Fruit fly (Drosophila melanogaster) whole organism, embryonic: ENCODE data around the gene CG34265.

Source experiments
- Adf1 ChIP-seq: fragments of 200-800 bp; sonication (Bioruptor generic); IDR thresholded peaks from 2 replicates; pipeline ENCODE4 v1.3.6; 2022; ENCODE audit warnings: missing biosample characterization, missing genetic modification characterization
- Bgb ChIP-seq: fragments of 200-800 bp; sonication (Bioruptor generic); IDR thresholded peaks from 2 replicates; pipeline ENCODE4 v1.3.6; 2022; ENCODE audit warnings: missing biosample characterization, missing genetic modification characterization; ENCODE audit not compliant: partially characterized antibody
- BtbVII ChIP-seq: fragments of 200-800 bp; sonication (Bioruptor generic); optimal IDR thresholded peaks from 3 replicates; lab custom pipeline; 2017; ENCODE audit warnings: missing biosample characterization, mild to moderate bottlenecking, missing genetic modification characterization
- C15 ChIP-seq: fragments of 200-800 bp; sonication (Bioruptor generic); IDR thresholded peaks from 3 replicates; pipeline ENCODE4 v1.3.6; 2022; ENCODE audit warnings: missing biosample characterization, missing genetic modification characterization
- CG10565 ChIP-seq: fragments of 200-800 bp; sonication (Bioruptor generic); optimal IDR thresholded peaks from 3 replicates; lab custom pipeline; 2016; ENCODE audit warnings: missing biosample characterization, mild to moderate bottlenecking, missing genetic modification characterization
- CG11093 ChIP-seq: fragments of 200-800 bp; sonication (Bioruptor generic); IDR thresholded peaks from 3 replicates; pipeline ENCODE4 v1.3.6; 2022; ENCODE audit warnings: missing biosample characterization, missing genetic modification characterization
- CG12744 ChIP-seq: fragments of 200-800 bp; sonication (Bioruptor generic); optimal IDR thresholded peaks from 2 replicates; lab custom pipeline; 2016; ENCODE audit warnings: missing biosample characterization, missing genetic modification characterization
- CG15479 ChIP-seq: fragments of 200-800 bp; sonication (Bioruptor generic); optimal IDR thresholded peaks from 3 replicates; lab custom pipeline; 2019; ENCODE audit warnings: missing biosample characterization, mild to moderate bottlenecking, missing genetic modification characterization, moderate library complexity
- CG17385 ChIP-seq: fragments of 200-800 bp; sonication (Bioruptor generic); optimal IDR thresholded peaks from 3 replicates; lab custom pipeline; 2018; ENCODE audit warnings: missing biosample characterization, mild to moderate bottlenecking, missing genetic modification characterization
- CG18262 ChIP-seq: fragments of 200-800 bp; optimal IDR thresholded peaks from 3 replicates; lab custom pipeline; 2019; ENCODE audit warnings: missing biosample characterization, mild to moderate bottlenecking, missing genetic modification characterization, moderate library complexity
- CG2129 ChIP-seq: fragments of 200-800 bp; sonication (Bioruptor generic); IDR thresholded peaks from 2 replicates; pipeline ENCODE4 v1.3.6; 2022; ENCODE audit warnings: missing biosample characterization, missing genetic modification characterization; ENCODE audit not compliant: partially characterized antibody
- CG2678 ChIP-seq: fragments of 200-800 bp; sonication (Bioruptor generic); optimal IDR thresholded peaks from 3 replicates; lab custom pipeline; 2019; ENCODE audit warnings: missing biosample characterization, mild to moderate bottlenecking, missing genetic modification characterization, moderate library complexity
- CG2875 ChIP-seq: fragments of 200-800 bp; sonication (Bioruptor generic); optimal IDR thresholded peaks from 2 replicates; lab custom pipeline; 2017; ENCODE audit warnings: missing biosample characterization, mild to moderate bottlenecking, missing genetic modification characterization, missing genetic modification reagents
- CG31365 ChIP-seq: fragments of 200-800 bp; sonication (Bioruptor generic); optimal IDR thresholded peaks from 2 replicates; lab custom pipeline; 2018; ENCODE audit warnings: missing biosample characterization, mild to moderate bottlenecking, missing genetic modification characterization
- CG3838 ChIP-seq: fragments of 200-800 bp; sonication (Bioruptor generic); optimal IDR thresholded peaks from 3 replicates; lab custom pipeline; 2016; ENCODE audit warnings: missing biosample characterization, missing genetic modification characterization
- CG4328 ChIP-seq: fragments of 200-800 bp; sonication (Bioruptor generic); optimal IDR thresholded peaks from 3 replicates; lab custom pipeline; 2017; ENCODE audit warnings: missing biosample characterization, missing genetic modification reagents, missing genetic modification characterization
- CG4820 ChIP-seq: fragments of 200-800 bp; sonication (Bioruptor generic); optimal IDR thresholded peaks from 3 replicates; lab custom pipeline; 2016; ENCODE audit warnings: missing biosample characterization, missing genetic modification characterization
- CG6654 ChIP-seq: fragments of 200-800 bp; sonication (Bioruptor generic); optimal IDR thresholded peaks from 2 replicates; lab custom pipeline; 2017; ENCODE audit warnings: missing biosample characterization, mild to moderate bottlenecking, missing genetic modification characterization
- CG9437 ChIP-seq: fragments of 200-800 bp; sonication (Bioruptor generic); optimal IDR thresholded peaks from 2 replicates; lab custom pipeline; 2018; ENCODE audit warnings: missing biosample characterization, mild to moderate bottlenecking, missing genetic modification characterization
- Chrac-16 ChIP-seq: fragments of 200-800 bp; sonication (Bioruptor generic); optimal IDR thresholded peaks from 3 replicates; lab custom pipeline; 2016; ENCODE audit warnings: missing biosample characterization, missing genetic modification characterization
- Doc2 ChIP-seq: fragments of 200-800 bp; sonication (Bioruptor generic); IDR thresholded peaks from 2 replicates; pipeline ENCODE4 v1.3.6; 2022; ENCODE audit warnings: missing biosample characterization, missing genetic modification characterization
- Dp ChIP-seq: fragments of 200-800 bp; sonication (Bioruptor generic); optimal IDR thresholded peaks from 2 replicates; lab custom pipeline; 2018; ENCODE audit warnings: missing biosample characterization, mild to moderate bottlenecking, missing genetic modification characterization, moderate library complexity
- E2f2 ChIP-seq: fragments of 200-800 bp; sonication (Bioruptor generic); IDR thresholded peaks from 2 replicates; pipeline ENCODE4 v1.3.6; 2022; ENCODE audit warnings: missing biosample characterization, missing genetic modification characterization
- Fer3 ChIP-seq: fragments of 200-800 bp; sonication (Bioruptor generic); optimal IDR thresholded peaks from 2 replicates; lab custom pipeline; 2018; ENCODE audit warnings: missing biosample characterization, mild to moderate bottlenecking, missing genetic modification characterization, moderate library complexity
- Hand ChIP-seq: fragments of 200-800 bp; sonication (Bioruptor generic); optimal IDR thresholded peaks from 2 replicates; lab custom pipeline; 2017; ENCODE audit warnings: mild to moderate bottlenecking, missing biosample characterization, missing genetic modification reagents, missing genetic modification characterization
- MBD-R2 ChIP-seq: fragments of 200-800 bp; sonication (Bioruptor generic); IDR thresholded peaks from 2 replicates; pipeline ENCODE4 v1.3.6; 2022; ENCODE audit warnings: missing biosample characterization, missing genetic modification characterization
- Myb ChIP-seq: fragments of 200-800 bp; sonication (Bioruptor generic); optimal IDR thresholded peaks from 2 replicates; lab custom pipeline; 2016; ENCODE audit warnings: missing biosample characterization, missing genetic modification characterization
- Side ChIP-seq: fragments of 200-800 bp; sonication (Bioruptor generic); optimal IDR thresholded peaks from 2 replicates; lab custom pipeline; 2016; ENCODE audit warnings: missing biosample characterization, missing genetic modification characterization
- Ssrp ChIP-seq: fragments of 200-800 bp; sonication (Bioruptor generic); optimal IDR thresholded peaks from 2 replicates; lab custom pipeline; 2018; ENCODE audit warnings: missing biosample characterization, mild to moderate bottlenecking, missing genetic modification characterization, moderate library complexity
- Usf ChIP-seq: fragments of 200-800 bp; sonication (Bioruptor generic); optimal IDR thresholded peaks from 2 replicates; lab custom pipeline; 2017; ENCODE audit warnings: missing genotype, missing biosample characterization, missing genetic modification characterization
- al ChIP-seq: fragments of 200-800 bp; sonication (Bioruptor generic); IDR thresholded peaks from 2 replicates; pipeline ENCODE4 v1.3.6; 2022; ENCODE audit warnings: missing biosample characterization, missing genetic modification characterization
- cg ChIP-seq: fragments of 200-800 bp; sonication (Bioruptor generic); optimal IDR thresholded peaks from 3 replicates; lab custom pipeline; 2019; ENCODE audit warnings: missing biosample characterization, mild to moderate bottlenecking, missing genetic modification characterization, moderate library complexity
- croc ChIP-seq: fragments of 200-800 bp; sonication (Bioruptor generic); conservative IDR thresholded peaks from 3 replicates; pipeline ENCODE4 v1.3.6; 2022; ENCODE audit warnings: missing biosample characterization, missing genetic modification characterization
- da ChIP-seq: fragments of 200-800 bp; sonication (Bioruptor generic); optimal IDR thresholded peaks from 2 replicates; lab custom pipeline; 2016; ENCODE audit warnings: missing biosample characterization, missing genetic modification characterization
- dmrt99B ChIP-seq: fragments of 200-800 bp; sonication (Bioruptor generic); optimal IDR thresholded peaks from 2 replicates; lab custom pipeline; 2018; ENCODE audit warnings: missing biosample characterization, mild to moderate bottlenecking, missing genetic modification characterization, moderate library complexity
- eve ChIP-seq, 2 experiments: fragments of >200 bp; optimal IDR thresholded peaks; 2 replicates each; lab custom pipeline; 2017; ENCODE audit warnings: missing biosample characterization in 2 of 2, missing genetic modification characterization in 2 of 2
- gcm2 ChIP-seq: fragments of 200-800 bp; sonication (Bioruptor generic); optimal IDR thresholded peaks from 2 replicates; lab custom pipeline; 2016; ENCODE audit warnings: missing biosample characterization, missing genetic modification characterization
- hb ChIP-seq: fragments of 200-800 bp; sonication (Bioruptor generic); IDR thresholded peaks from 3 replicates; pipeline ENCODE4 v1.3.6; 2022; ENCODE audit warnings: missing biosample characterization, missing genetic modification characterization; ENCODE audit not compliant: partially characterized antibody
- jing ChIP-seq: fragments of 200-800 bp; sonication (Bioruptor generic); optimal IDR thresholded peaks from 2 replicates; lab custom pipeline; 2018; ENCODE audit warnings: missing biosample characterization, mild to moderate bottlenecking, missing genetic modification characterization
- kay ChIP-seq: fragments of 200-800 bp; sonication (Bioruptor generic); optimal IDR thresholded peaks from 2 replicates; lab custom pipeline; 2016; ENCODE audit warnings: missing biosample characterization, missing genetic modification characterization
- lab ChIP-seq: fragments of 200-800 bp; sonication (Bioruptor generic); optimal IDR thresholded peaks from 3 replicates; lab custom pipeline; 2017; ENCODE audit warnings: missing biosample characterization, missing genetic modification characterization, mild to moderate bottlenecking, moderate library complexity, missing genetic modification reagents
- mirr ChIP-seq: fragments of 200-800 bp; sonication (Bioruptor generic); optimal IDR thresholded peaks from 3 replicates; lab custom pipeline; 2018; ENCODE audit warnings: missing biosample characterization, mild to moderate bottlenecking, missing genetic modification characterization
- mld ChIP-seq: fragments of 200-800 bp; sonication (Bioruptor generic); IDR thresholded peaks from 3 replicates; pipeline ENCODE4 v1.3.6; 2022; ENCODE audit warnings: missing biosample characterization, missing genetic modification characterization; ENCODE audit not compliant: partially characterized antibody
- onecut ChIP-seq: fragments of 200-800 bp; sonication (Bioruptor generic); IDR thresholded peaks from 2 replicates; pipeline ENCODE4 v1.3.6; 2022; ENCODE audit warnings: missing biosample characterization, missing genetic modification characterization
- sens ChIP-seq: fragments of 200-800 bp; sonication (Bioruptor generic); peaks from one replicate; lab custom pipeline; 2016; ENCODE audit warnings: missing biosample characterization, missing genetic modification characterization
- slbo ChIP-seq: fragments of 200-800 bp; sonication (Bioruptor generic); IDR thresholded peaks from 2 replicates; pipeline ENCODE4 v1.3.6; 2022; ENCODE audit warnings: missing biosample characterization, missing genetic modification characterization
- sr ChIP-seq: fragments of 200-800 bp; sonication (Bioruptor generic); IDR thresholded peaks from 3 replicates; pipeline ENCODE4 v1.3.6; 2022; ENCODE audit warnings: missing biosample characterization, missing genetic modification characterization
- trem ChIP-seq: fragments of 200-800 bp; optimal IDR thresholded peaks from 3 replicates; lab custom pipeline; 2019; ENCODE audit warnings: missing biosample characterization, mild to moderate bottlenecking, missing genetic modification characterization, moderate library complexity
- ttk ChIP-seq: fragments of 200-800 bp; sonication (Bioruptor generic); IDR thresholded peaks from 2 replicates; pipeline ENCODE4 v2.1.2; 2022; ENCODE audit warnings: missing biosample characterization, missing genetic modification characterization
- usp ChIP-seq: fragments of >200 bp; optimal IDR thresholded peaks from 2 replicates; lab custom pipeline; 2017; ENCODE audit warnings: missing biosample characterization, missing genetic modification characterization
- wek ChIP-seq: fragments of 200-800 bp; sonication (Bioruptor generic); optimal IDR thresholded peaks from 3 replicates; lab custom pipeline; 2018; ENCODE audit warnings: missing biosample characterization, mild to moderate bottlenecking, missing genetic modification characterization, moderate library complexity

Gene CG34265

dm6 chr3L:3303087-3303526, 34.8 kb downstream of the CG34265 start, which contains the start of gene CG14968 (continued):
- peak; percentile 74 for TF ChIP-seq Doc2 (GFP tag; lab: Robert Waterston, UW)
- TF ChIP-seq mirr (GFP tag; lab: Kevin White, UChicago), result peak; percentile 9
- TF ChIP-seq CG3838 (GFP tag; lab: Kevin White, UChicago), result peak; percentile 66
- TF ChIP-seq Adf1 (GFP tag; lab: Robert Waterston, UW), result peak; percentile 84
- peak; percentile 93 for TF ChIP-seq MBD-R2 (GFP tag; lab: Robert Waterston, UW)
- TF ChIP-seq mld (GFP tag; lab: Robert Waterston, UW), result no peak
- peak; percentile 98 for TF ChIP-seq lab (GFP tag; lab: Kevin White, UChicago)
- peak; percentile 56 for TF ChIP-seq gcm2 (GFP tag; lab: Kevin White, UChicago)
- TF ChIP-seq CG11093, result peak; percentile 66; the same call in 2 of the 3 replicates
- TF ChIP-seq CG15479, result no peak
- peak; percentile 92 for TF ChIP-seq Ssrp
- TF ChIP-seq CG4328, result peak; percentile 57
- peak; percentile 76 for TF ChIP-seq E2f2 (GFP tag; lab: Robert Waterston, UW)
- TF ChIP-seq Usf (GFP tag; lab: Kevin White, UChicago), result peak; percentile 76
- peak; percentile 77 for TF ChIP-seq croc (GFP tag; lab: Robert Waterston, UW)
- TF ChIP-seq trem, result peak; percentile 50
- TF ChIP-seq CG12744 (GFP tag; lab: Kevin White, UChicago), result peak; percentile 62
- no peak for TF ChIP-seq usp
- TF ChIP-seq CG2678, result peak; percentile 97
- no peak for TF ChIP-seq Bgb (GFP tag; lab: Robert Waterston, UW)
- TF ChIP-seq CG10565, result peak; percentile 62
- peak; percentile 91 for TF ChIP-seq Chrac-16 (GFP tag; lab: Kevin White, UChicago)
- peak; percentile 83 for TF ChIP-seq CG9437 (GFP tag; lab: Kevin White, UChicago)
- peak; percentile 93 for TF ChIP-seq dmrt99B (tag; lab: Kevin White, UChicago)
- peak; percentile 92 for TF ChIP-seq CG18262 (tag; lab: Kevin White, UChicago)
- TF ChIP-seq Hand (GFP tag; lab: Kevin White, UChicago), result peak; percentile 86
- TF ChIP-seq ttk (GFP tag; lab: Robert Waterston, UW), result peak; percentile 96
- TF ChIP-seq C15 (GFP tag; lab: Robert Waterston, UW), result peak; percentile 90
- peak; percentile 94 for TF ChIP-seq al (GFP tag; lab: Robert Waterston, UW)
- TF ChIP-seq Dp (GFP tag; lab: Kevin White, UChicago), result no peak
- no peak for TF ChIP-seq cg
- peak; percentile 74 for TF ChIP-seq CG6654 (GFP tag; lab: Kevin White, UChicago)
- no peak for TF ChIP-seq wek (GFP tag; lab: Kevin White, UChicago)
- TF ChIP-seq CG2875, result peak; percentile 72
- no peak for TF ChIP-seq Myb (GFP tag; lab: Kevin White, UChicago)
- peak; percentile 97 for TF ChIP-seq Fer3
- peak; percentile 91 for TF ChIP-seq CG17385 (GFP tag; lab: Kevin White, UChicago)
- no peak for TF ChIP-seq da (GFP tag; lab: Kevin White, UChicago)
- TF ChIP-seq sens (GFP tag; lab: Kevin White, UChicago), result peak; percentile 97
- peak; percentile 88 for TF ChIP-seq BtbVII (GFP tag; lab: Kevin White, UChicago)
- TF ChIP-seq jing (GFP tag; lab: Kevin White, UChicago), result peak; percentile 36
- TF ChIP-seq CG2129 (GFP tag; lab: Robert Waterston, UW), result no peak
- TF ChIP-seq sr (GFP tag; lab: Robert Waterston, UW), result peak; percentile 78
- TF ChIP-seq eve (GFP tag; optimal IDR thresholded peaks at IDR 0.05; lab: Kevin White, UChicago), result peak in 1 of 2 experiments; percentile 86
- TF ChIP-seq CG31365 (tag; lab: Kevin White, UChicago), result peak; percentile 73
- peak; percentile 63 for TF ChIP-seq Side (GFP tag; lab: Kevin White, UChicago)
- peak; percentile 85 for TF ChIP-seq CG4820
- no peak for TF ChIP-seq hb
- peak; percentile 89 for TF ChIP-seq kay (GFP tag; lab: Kevin White, UChicago)
- peak; percentile 86 for TF ChIP-seq onecut (GFP tag; lab: Robert Waterston, UW)
- TF ChIP-seq slbo (GFP tag; lab: Robert Waterston, UW), result peak; percentile 98
